Worm (Caenorhabditis elegans): Measurements from ENCODE around the gene hrg-9.

Gene hrg-9

ce11 chrV:12950812-12951528 lies 12.2 kb downstream of the hrg-9 start, which contains the start of the genes T16G1.9 and T16G1.18:
TSS of gene T16G1.9 (minus strand) at chrV:12950862.
TSS of gene T16G1.18 (plus strand) at chrV:12951304.
- TF ChIP-seq unc-39 (tag; optimal IDR thresholded peaks at IDR 0.05) (no peak), duxl-1 (tag; optimal IDR thresholded peaks at IDR 0.05; ENCODE audit: poor library complexity) (no peak), nhr-111 (GFP tag; optimal IDR thresholded peaks at IDR 0.05) (no peak), unc-130 (GFP tag; optimal IDR thresholded peaks at IDR 0.05) (no peak), R02D3.7 (tag; optimal IDR thresholded peaks at IDR 0.05) (no peak), zag-1 (tag; optimal IDR thresholded peaks at IDR 0.05) (no peak), Y105C5A.15 (GFP tag; IDR thresholded peaks at IDR 0.05) (no peak), D1046.2 (GFP tag; IDR thresholded peaks at IDR 0.05) (no peak), jun-1 (tag; optimal IDR thresholded peaks at IDR 0.05) (no peak), dmd-6 (GFP tag; IDR thresholded peaks at IDR 0.05) (peak; percentile 62; the same call in 1 of the 2 replicates), mxl-3 (GFP tag; optimal IDR thresholded peaks at IDR 0.05) (peak; percentile 45), aly-2 (tag; optimal IDR thresholded peaks at IDR 0.05) (no peak), ceh-28 (tag; optimal IDR thresholded peaks at IDR 0.05) (no peak), nhr-10 (tag; optimal IDR thresholded peaks at IDR 0.05) (no peak), hlh-30 (tag; optimal IDR thresholded peaks at IDR 0.05; ENCODE audit: insufficient read depth) (peak; percentile 59), nhr-6 (tag; optimal IDR thresholded peaks at IDR 0.05) (peak; percentile 98), nhr-237 (tag; optimal IDR thresholded peaks at IDR 0.05) (no peak), dmd-9 (GFP tag; IDR thresholded peaks at IDR 0.05) (no peak), mep-1 (tag; optimal IDR thresholded peaks at IDR 0.05) (peak; percentile 64), dpl-1 (GFP tag; optimal IDR thresholded peaks at IDR 0.05) (peak; percentile 43), lin-1 (GFP tag; IDR thresholded peaks at IDR 0.05) (no peak), lin-38 (GFP tag; IDR thresholded peaks at IDR 0.05) (no peak; the same call in 1 of the 2 replicates), rbr-2 (tag; optimal IDR thresholded peaks at IDR 0.05) (peak; percentile 47), ceh-32 (tag; optimal IDR thresholded peaks at IDR 0.05; ENCODE audit: poor library complexity) (no peak), mes-2 (tag; optimal IDR thresholded peaks at IDR 0.05; ENCODE audit: poor library complexity, severe bottlenecking) (peak; percentile 80), T20F7.1 (GFP tag; optimal IDR thresholded peaks at IDR 0.05) (peak; percentile 85), ceh-44 (GFP tag; IDR thresholded peaks at IDR 0.05) (no peak), F10B5.3 (tag; optimal IDR thresholded peaks at IDR 0.05) (no peak), nhr-28 (tag; optimal IDR thresholded peaks at IDR 0.05) (peak; percentile 34), sdz-12 (GFP tag; optimal IDR thresholded peaks at IDR 0.05) (no peak), snpc-1.2 (GFP tag; IDR thresholded peaks at IDR 0.05) (no peak), vab-7 (GFP tag; IDR thresholded peaks at IDR 0.05) (0 out of 2 replicates have a peak, but pooled peaks have one; percentile 20), daf-16 (GFP tag; optimal IDR thresholded peaks at IDR 0.05) (no peak), daf-16 (tag; optimal IDR thresholded peaks at IDR 0.05) (peak; percentile 71), lin-13 (GFP tag; optimal IDR thresholded peaks at IDR 0.05) (peak; percentile 50), lsy-2 (tag; optimal IDR thresholded peaks at IDR 0.05) (peak in 1 of 2 experiments; percentile 69), madf-5 (GFP tag; IDR thresholded peaks at IDR 0.05) (no peak), set-16 (GFP tag; IDR thresholded peaks at IDR 0.05) (no peak), saeg-2 (GFP tag; IDR thresholded peaks at IDR 0.05) (no peak), dve-1 (tag; optimal IDR thresholded peaks at IDR 0.05; ENCODE audit: insufficient read depth) (peak; percentile 57), F49E8.2 (tag; optimal IDR thresholded peaks at IDR 0.05; ENCODE audit: borderline replicate concordance) (no peak), pqm-1 (tag; optimal IDR thresholded peaks at IDR 0.05) (no peak), hlh-11 (tag; optimal IDR thresholded peaks at IDR 0.05) (peak; percentile 72), nhr-77 (tag; optimal IDR thresholded peaks at IDR 0.05) (no peak), hmg-1.1 (GFP tag; IDR thresholded peaks at IDR 0.05) (peak; percentile 50), dmd-8 (GFP tag; IDR thresholded peaks at IDR 0.05) (no peak), hif-1 (tag; optimal IDR thresholded peaks at IDR 0.05) (no peak), unc-62 (GFP tag; optimal IDR thresholded peaks at IDR 0.05 in 1 of 2) (peak in 1 of 2 experiments; percentile 94), unc-62 (tag; optimal IDR thresholded peaks at IDR 0.05) (no peak), ctbp-1 (GFP tag; IDR thresholded peaks at IDR 0.05) (no peak)
